Worm (Caenorhabditis elegans) whole organism, late embryonic: ENCODE measurements around the gene F49E8.6.

Experiments used
- C08G9.2 ChIP-seq: sonication (generic microtip); optimal IDR thresholded peaks from 2 replicates; lab custom pipeline; 2016; ENCODE audit warnings: mild to moderate bottlenecking, missing genetic modification characterization, moderate library complexity, missing compliant biosample characterization
- C38D4.7 ChIP-seq: fragments of 200-800 bp; sonication (Bioruptor generic); optimal IDR thresholded peaks from 2 replicates; lab custom pipeline; 2018; ENCODE audit warnings: mild to moderate bottlenecking, missing genetic modification characterization, moderate library complexity, missing compliant biosample characterization
- F13H6.1 ChIP-seq: sonication (generic microtip); optimal IDR thresholded peaks from 2 replicates; lab custom pipeline; 2016; ENCODE audit warnings: missing genetic modification characterization, missing compliant biosample characterization
- K02D7.2 ChIP-seq: sonication (generic microtip); optimal IDR thresholded peaks from 2 replicates; lab custom pipeline; 2017; ENCODE audit warnings: mild to moderate bottlenecking, missing genetic modification characterization, missing compliant biosample characterization
- T23F11.4 ChIP-seq: fragments of 200-800 bp; sonication (Bioruptor generic); optimal IDR thresholded peaks from 2 replicates; lab custom pipeline; 2018; ENCODE audit warnings: mild to moderate bottlenecking, missing genetic modification characterization, missing compliant biosample characterization
- Y22D7AL.16 ChIP-seq: sonication (generic microtip); optimal IDR thresholded peaks from 2 replicates; lab custom pipeline; 2016; ENCODE audit warnings: missing genetic modification characterization, missing compliant biosample characterization
- ahr-1 ChIP-seq: sonication (generic microtip); optimal IDR thresholded peaks from 2 replicates; lab custom pipeline; 2016; ENCODE audit warnings: missing genetic modification characterization, missing compliant biosample characterization
- ceh-18 ChIP-seq: sonication (generic microtip); optimal IDR thresholded peaks from 2 replicates; lab custom pipeline; 2016; ENCODE audit warnings: missing genetic modification characterization, missing compliant biosample characterization
- ceh-2 ChIP-seq: sonication (generic microtip); optimal IDR thresholded peaks from 2 replicates; lab custom pipeline; 2016; ENCODE audit warnings: missing genotype, missing genetic modification characterization, missing compliant biosample characterization
- ceh-22 ChIP-seq: sonication (generic microtip); optimal IDR thresholded peaks from 2 replicates; lab custom pipeline; 2017; ENCODE audit warnings: missing biosample characterization, missing genetic modification characterization
- ceh-30 ChIP-seq: fragments of 150-350 bp; optimal IDR thresholded peaks from 2 replicates; lab custom pipeline; 2014; ENCODE audit warnings: missing biosample characterization, missing genetic modification characterization
- ceh-31 ChIP-seq: sonication (generic microtip); optimal IDR thresholded peaks from 2 replicates; lab custom pipeline; 2016; ENCODE audit warnings: missing genetic modification characterization, missing compliant biosample characterization
- ceh-48 ChIP-seq: sonication (generic microtip); optimal IDR thresholded peaks from 2 replicates; lab custom pipeline; 2016; ENCODE audit warnings: missing genetic modification characterization, inconsistent platforms, missing compliant biosample characterization
- ceh-9 ChIP-seq: sonication (generic microtip); optimal IDR thresholded peaks from 2 replicates; lab custom pipeline; 2016; ENCODE audit warnings: mild to moderate bottlenecking, missing genetic modification characterization, inconsistent platforms, missing compliant biosample characterization
- che-1 ChIP-seq: sonication (generic microtip); optimal IDR thresholded peaks from 2 replicates; lab custom pipeline; 2016; ENCODE audit warnings: mild to moderate bottlenecking, missing genetic modification characterization, missing compliant biosample characterization
- dmd-4 ChIP-seq: sonication (generic microtip); optimal IDR thresholded peaks from 2 replicates; lab custom pipeline; 2016; ENCODE audit warnings: borderline replicate concordance, missing genetic modification characterization, missing compliant biosample characterization
- dve-1 ChIP-seq: sonication (generic microtip); optimal IDR thresholded peaks from 2 replicates; lab custom pipeline; 2017; ENCODE audit warnings: antibody characterized with exemption, mild to moderate bottlenecking, missing genetic modification characterization, missing compliant biosample characterization
- ets-4 ChIP-seq: sonication (generic microtip); optimal IDR thresholded peaks from 2 replicates; lab custom pipeline; 2016; ENCODE audit warnings: missing genetic modification characterization, missing compliant biosample characterization
- fkh-10 ChIP-seq: fragments of 150-350 bp; optimal IDR thresholded peaks from 2 replicates; lab custom pipeline; 2014; ENCODE audit warnings: missing biosample characterization, missing genetic modification reagents, missing genetic modification characterization
- fkh-6 ChIP-seq: sonication (generic microtip); optimal IDR thresholded peaks from 2 replicates; lab custom pipeline; 2016; ENCODE audit warnings: missing genetic modification characterization, missing compliant biosample characterization
- gmeb-2 ChIP-seq: sonication (generic microtip); optimal IDR thresholded peaks from 2 replicates; lab custom pipeline; 2016; ENCODE audit warnings: missing genetic modification characterization, inconsistent platforms, missing compliant biosample characterization
- hlh-15 ChIP-seq: sonication (generic microtip); optimal IDR thresholded peaks from 2 replicates; lab custom pipeline; 2016; ENCODE audit warnings: missing genetic modification characterization, missing compliant biosample characterization
- hlh-6 ChIP-seq: sonication (generic microtip); optimal IDR thresholded peaks from 2 replicates; lab custom pipeline; 2016; ENCODE audit warnings: missing genotype, missing genetic modification characterization, missing compliant biosample characterization
- lim-6 ChIP-seq: sonication (generic microtip); optimal IDR thresholded peaks from 2 replicates; lab custom pipeline; 2016; ENCODE audit warnings: missing genetic modification characterization, missing compliant biosample characterization
- lin-11 ChIP-seq: fragments of 200-800 bp; sonication (Bioruptor generic); optimal IDR thresholded peaks from 2 replicates; lab custom pipeline; 2018; ENCODE audit warnings: mild to moderate bottlenecking, missing genetic modification characterization, missing compliant biosample characterization
- madf-2 ChIP-seq: sonication (generic microtip); optimal IDR thresholded peaks from 2 replicates; lab custom pipeline; 2017; ENCODE audit warnings: missing genetic modification characterization, missing compliant biosample characterization
- mec-3 ChIP-seq: sonication (generic microtip); optimal IDR thresholded peaks from 2 replicates; lab custom pipeline; 2016; ENCODE audit warnings: borderline replicate concordance, missing genetic modification characterization, missing compliant biosample characterization
- nhr-11 ChIP-seq: fragments of 150-350 bp; optimal IDR thresholded peaks from 2 replicates; lab custom pipeline; 2014; ENCODE audit warnings: missing biosample characterization, missing genetic modification characterization
- nhr-232 ChIP-seq: sonication (generic microtip); optimal IDR thresholded peaks from 2 replicates; lab custom pipeline; 2016; ENCODE audit warnings: missing genetic modification characterization, missing compliant biosample characterization
- npax-4 ChIP-seq: sonication (generic microtip); optimal IDR thresholded peaks from 2 replicates; lab custom pipeline; 2016; ENCODE audit warnings: missing genetic modification characterization, missing compliant biosample characterization
- pag-3 ChIP-seq: sonication (generic microtip); optimal IDR thresholded peaks from 2 replicates; lab custom pipeline; 2016; ENCODE audit warnings: missing compliant biosample characterization, missing genetic modification characterization, borderline replicate concordance
- pat-9 ChIP-seq: fragments of 200-800 bp; sonication (Bioruptor generic); optimal IDR thresholded peaks from 2 replicates; lab custom pipeline; 2018; ENCODE audit warnings: mild to moderate bottlenecking, missing genetic modification characterization, moderate library complexity, missing compliant biosample characterization
- pha-4 ChIP-seq: fragments of 150-350 bp; optimal IDR thresholded peaks from 2 replicates; lab custom pipeline; 2018; ENCODE audit warnings: missing biosample characterization, missing genetic modification reagents, missing genetic modification characterization
- pqm-1 ChIP-seq: sonication (generic microtip); optimal IDR thresholded peaks from 2 replicates; lab custom pipeline; 2016; ENCODE audit warnings: missing genetic modification characterization, missing compliant biosample characterization
- pros-1 ChIP-seq: fragments of 150-350 bp; optimal IDR thresholded peaks from 2 replicates; lab custom pipeline; 2014; ENCODE audit warnings: missing biosample characterization, missing genetic modification reagents, missing genetic modification characterization
- ref-2 ChIP-seq: sonication (generic microtip); optimal IDR thresholded peaks from 2 replicates; lab custom pipeline; 2016; ENCODE audit warnings: missing genetic modification characterization, missing compliant biosample characterization
- sox-2 ChIP-seq: fragments of 200-800 bp; sonication (Bioruptor generic); IDR thresholded peaks from 2 replicates; pipeline ENCODE4 v1.3.6; 2022; ENCODE audit warnings: missing genetic modification reagents, missing genetic modification characterization, missing compliant biosample characterization
- tbx-2 ChIP-seq: sonication (generic microtip); optimal IDR thresholded peaks from 2 replicates; lab custom pipeline; 2016; ENCODE audit warnings: missing genetic modification characterization, missing compliant biosample characterization
- ttx-3 ChIP-seq: sonication (generic microtip); optimal IDR thresholded peaks from 2 replicates; lab custom pipeline; 2016; ENCODE audit warnings: missing genetic modification reagents, missing genetic modification characterization, missing compliant biosample characterization
- unc-42 ChIP-seq: sonication (generic microtip); optimal IDR thresholded peaks from 2 replicates; lab custom pipeline; 2016; ENCODE audit warnings: missing genotype, missing genetic modification characterization, missing compliant biosample characterization
- unc-55 ChIP-seq: sonication (generic microtip); optimal IDR thresholded peaks from 2 replicates; lab custom pipeline; 2017; ENCODE audit warnings: missing biosample characterization, missing genetic modification reagents, missing genetic modification characterization
- zip-5 ChIP-seq: sonication (generic microtip); optimal IDR thresholded peaks from 2 replicates; lab custom pipeline; 2016; ENCODE audit warnings: missing genetic modification characterization, missing compliant biosample characterization

Gene F49E8.6

DNA sequence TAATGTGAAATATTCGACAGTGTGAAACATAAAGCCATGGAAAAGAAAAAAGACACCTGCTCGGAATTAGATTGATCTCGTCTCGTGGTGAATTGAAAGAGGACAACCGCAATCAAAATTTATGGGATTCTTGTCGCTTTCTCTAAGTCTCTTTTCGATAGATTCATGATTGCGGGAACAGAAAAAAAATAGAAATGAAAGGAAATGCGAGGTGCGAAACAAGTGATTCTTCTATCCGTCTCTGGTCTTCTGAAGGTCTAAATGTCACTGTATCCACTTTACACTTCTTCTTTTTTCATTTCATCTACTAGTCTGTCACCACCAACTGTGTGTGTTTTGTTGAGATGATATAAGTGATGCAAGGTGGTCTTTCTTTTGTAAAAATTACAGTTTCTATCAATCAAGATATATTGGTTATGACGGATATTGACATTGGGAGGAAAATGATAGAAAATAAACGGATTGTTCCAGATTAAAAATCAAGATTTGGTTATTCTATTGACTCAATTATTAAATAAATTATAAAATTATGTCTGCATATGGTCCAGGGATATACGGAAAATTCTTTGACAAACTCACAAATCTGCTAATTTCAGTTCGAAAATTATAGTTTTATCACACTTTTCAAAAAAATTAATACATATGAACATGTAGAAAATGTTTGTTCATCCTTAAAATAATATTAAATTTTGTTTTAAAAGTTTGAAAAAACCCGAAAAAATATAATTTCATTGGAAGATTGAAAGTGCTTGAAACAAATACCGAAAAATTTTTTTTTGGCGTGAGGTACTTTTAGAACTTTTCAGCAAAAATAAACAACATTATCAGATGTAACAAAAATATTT is 24.0 kb downstream of the F49E8.6 start:
- TF ChIP-seq ceh-31 (tag; lab: Kevin White, UChicago): no peak
- TF ChIP-seq pag-3: no peak
- no peak for TF ChIP-seq zip-5
- TF ChIP-seq unc-42 (tag; lab: Kevin White, UChicago): no peak
- TF ChIP-seq ceh-18 (tag; lab: Kevin White, UChicago): no peak
- TF ChIP-seq T23F11.4: no peak
- TF ChIP-seq sox-2 (GFP tag; lab: Robert Waterston, UW): no peak
- TF ChIP-seq unc-55 (GFP tag; lab: Kevin White, UChicago): no peak
- TF ChIP-seq, all 69 proteins: peak for 0

DNA sequence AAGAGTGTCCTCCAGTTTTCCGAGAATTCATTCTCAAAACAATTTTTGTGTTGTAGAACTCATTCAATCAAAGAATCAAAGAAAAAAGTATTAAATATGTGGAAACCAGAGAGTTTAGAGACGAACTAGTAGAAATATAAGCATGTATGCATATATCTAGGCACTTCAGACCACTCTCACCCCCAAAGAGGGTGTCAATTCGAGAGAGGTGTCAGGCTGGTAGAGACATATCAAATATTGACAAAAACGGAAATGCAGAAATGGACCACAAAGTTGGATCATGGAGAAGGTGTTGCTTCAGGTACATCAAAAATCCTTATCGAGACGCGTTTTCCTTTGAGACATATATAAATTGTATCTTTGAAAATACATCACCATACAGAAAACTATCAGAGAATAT is 30.7 kb downstream of the F49E8.6 start:
- no peak for TF ChIP-seq dmd-4 (tag; lab: Kevin White, UChicago)
- TF ChIP-seq ceh-18 (tag; lab: Kevin White, UChicago): no peak
- TF ChIP-seq fkh-6 (tag; lab: Kevin White, UChicago): no peak
- no peak for TF ChIP-seq ceh-30
- no peak for TF ChIP-seq zip-5
- TF ChIP-seq ceh-9 (tag; lab: Kevin White, UChicago): no peak
- no peak for TF ChIP-seq nhr-11 (tag; lab: Kevin White, UChicago)
- TF ChIP-seq ceh-22 (tag; lab: Kevin White, UChicago): no peak
- no peak for TF ChIP-seq madf-2 (tag; lab: Kevin White, UChicago)
- no peak for TF ChIP-seq pros-1
- TF ChIP-seq ahr-1 (tag; lab: Kevin White, UChicago): no peak
- no peak for TF ChIP-seq lim-6 (tag; lab: Kevin White, UChicago)
- TF ChIP-seq Y22D7AL.16: no peak
- no peak for TF ChIP-seq C38D4.7
- TF ChIP-seq fkh-10 (GFP tag; lab: Kevin White, UChicago): no peak
- TF ChIP-seq ceh-48 (tag; lab: Kevin White, UChicago): no peak

DNA sequence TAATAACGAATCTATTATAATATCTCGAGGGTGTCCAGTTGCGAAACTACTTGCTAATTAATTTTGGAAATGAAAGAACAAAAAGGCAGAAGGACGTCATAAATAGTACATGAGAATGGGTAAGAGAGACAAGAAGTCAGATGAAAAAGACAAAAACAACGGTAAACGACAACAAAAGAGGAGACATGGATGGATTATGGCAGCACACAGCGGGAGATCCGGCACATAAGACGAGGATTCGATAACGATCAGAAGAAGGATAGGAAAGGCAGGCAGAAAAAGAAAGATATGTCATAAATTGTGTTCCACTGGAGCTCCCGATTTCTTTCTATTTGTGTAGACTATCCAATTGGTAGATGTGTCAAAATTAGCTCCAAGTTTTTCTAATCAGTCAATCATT is 32.9 kb downstream of the F49E8.6 start:
- TF ChIP-seq ref-2 (peak; percentile 58), ets-4 (tag; lab: Kevin White, UChicago) (no peak)

DNA sequence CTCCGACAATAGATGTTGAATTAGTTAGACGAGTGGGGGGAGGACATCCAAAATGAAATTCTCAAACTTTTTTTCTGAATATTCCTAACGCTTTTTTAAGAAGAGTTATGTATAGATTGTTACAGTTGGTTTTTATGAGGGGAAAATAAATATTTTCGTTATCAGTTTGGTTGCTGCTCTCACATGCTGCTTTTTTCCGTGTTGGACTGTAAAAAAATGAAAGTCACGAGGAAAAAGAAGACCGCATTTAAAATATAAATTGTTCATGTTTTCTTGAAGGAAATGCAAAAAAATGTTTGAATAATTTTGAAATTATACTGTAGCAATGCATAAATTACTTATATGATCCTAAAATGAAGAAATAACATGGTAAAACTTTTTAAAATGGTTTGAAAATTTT is 33.6 kb downstream of the F49E8.6 start:
- TF ChIP-seq dve-1 (no peak), ceh-18 (tag; lab: Kevin White, UChicago) (no peak), lin-11 (tag; lab: Kevin White, UChicago) (no peak), che-1 (tag; lab: Kevin White, UChicago) (no peak), pqm-1 (tag; lab: Kevin White, UChicago) (no peak), T23F11.4 (no peak), K02D7.2 (no peak)

ce11 chrIV:7520258-7520657 is 34.2 kb downstream of the F49E8.6 start:
- TF ChIP-seq ceh-9 (tag; lab: Kevin White, UChicago) (no peak), dmd-4 (tag; lab: Kevin White, UChicago) (no peak), nhr-232 (tag; lab: Kevin White, UChicago) (no peak), ttx-3 (tag; lab: Kevin White, UChicago) (no peak), ceh-2 (tag; lab: Kevin White, UChicago) (no peak)

ce11 chrIV:7516167-7516566 is 38.3 kb downstream of the F49E8.6 start, which contains the start of the genes R05G6.9 and R05G6.3:
Gene R05G6.9 (minus strand): TSS chrIV:7516267.
Gene R05G6.3 (plus strand): TSS chrIV:7516552.
- no peak for TF ChIP-seq ttx-3 (tag; lab: Kevin White, UChicago)
- TF ChIP-seq tbx-2 (tag; lab: Kevin White, UChicago): no peak
- TF ChIP-seq F13H6.1 (tag; lab: Kevin White, UChicago): no peak
- TF ChIP-seq fkh-10 (GFP tag; lab: Kevin White, UChicago): no peak
- TF ChIP-seq ets-4 (tag; lab: Kevin White, UChicago): no peak
- no peak for TF ChIP-seq mec-3 (tag; lab: Kevin White, UChicago)
- no peak for TF ChIP-seq nhr-232 (tag; lab: Kevin White, UChicago)
- TF ChIP-seq C08G9.2 (tag; lab: Kevin White, UChicago): no peak
- no peak for TF ChIP-seq ref-2
- TF ChIP-seq ceh-9 (tag; lab: Kevin White, UChicago): no peak
- no peak for TF ChIP-seq dmd-4 (tag; lab: Kevin White, UChicago)
- no peak for TF ChIP-seq hlh-15 (tag; lab: Kevin White, UChicago)
- no peak for TF ChIP-seq T23F11.4
- no peak for TF ChIP-seq pat-9 (tag; lab: Kevin White, UChicago)
- TF ChIP-seq pha-4 (tag; lab: Kevin White, UChicago): no peak
- TF ChIP-seq hlh-6 (tag; lab: Kevin White, UChicago): no peak
- no peak for TF ChIP-seq npax-4 (tag; lab: Kevin White, UChicago)
- no peak for TF ChIP-seq gmeb-2 (tag; lab: Kevin White, UChicago)
